Worm (Caenorhabditis elegans): ENCODE results near the gene R102.4.

- TF ChIP-seq ama-1 (optimal IDR thresholded peaks at IDR 0.05) = no peak
- no peak for TF ChIP-seq ama-1 (GFP tag; optimal IDR thresholded peaks at IDR 0.05)
- TF ChIP-seq sdz-38 (tag; optimal IDR thresholded peaks at IDR 0.05) = no peak
- TF ChIP-seq repo-1 (tag; optimal IDR thresholded peaks at IDR 0.05) = no peak
- no peak for TF ChIP-seq nhr-90 (tag; optimal IDR thresholded peaks at IDR 0.05)
- TF ChIP-seq nhr-27 (tag; optimal IDR thresholded peaks at IDR 0.05) = no peak
Measured at ce11 chrIV:10737011-10737553, 42.0 kb upstream of the R102.4 start, which contains the start of gene grl-21.

All from whole organism, young adult.